Fruit fly (Drosophila melanogaster) whole organism, prepupa: ENCODE measurements around the gene Cyp4d20.

Experiments used
- Blimp-1 ChIP-seq: fragments of 200-800 bp; sonication (Bioruptor generic); optimal IDR thresholded peaks from 3 replicates; lab custom pipeline; 2017; ENCODE audit warnings: missing biosample characterization, missing genetic modification characterization, mild to moderate bottlenecking, moderate library complexity, missing genetic modification reagents
- CG10631 ChIP-seq: fragments of 200-800 bp; sonication (Bioruptor generic); optimal IDR thresholded peaks from 2 replicates; lab custom pipeline; 2016; ENCODE audit warnings: missing biosample characterization, missing genetic modification characterization
- CG11902 ChIP-seq: fragments of 200-800 bp; sonication (Bioruptor generic); optimal IDR thresholded peaks from 3 replicates; lab custom pipeline; 2016; ENCODE audit warnings: missing biosample characterization, missing genetic modification characterization
- CG15336 ChIP-seq: fragments of 200-800 bp; sonication (Bioruptor generic); IDR thresholded peaks from 2 replicates; pipeline ENCODE4 v1.3.6; 2022; ENCODE audit warnings: missing biosample characterization, missing genetic modification characterization
- CG1621 ChIP-seq: fragments of 200-800 bp; sonication (Bioruptor generic); optimal IDR thresholded peaks from 3 replicates; lab custom pipeline; 2018; ENCODE audit warnings: missing biosample characterization, mild to moderate bottlenecking, missing genetic modification characterization
- CG3032 ChIP-seq: fragments of 200-800 bp; optimal IDR thresholded peaks from 2 replicates; lab custom pipeline; 2019; ENCODE audit warnings: missing biosample characterization, mild to moderate bottlenecking, missing genetic modification characterization, moderate library complexity
- CG32006 ChIP-seq: fragments of 200-800 bp; sonication (Bioruptor generic); optimal IDR thresholded peaks from 3 replicates; lab custom pipeline; 2017; ENCODE audit warnings: missing biosample characterization, mild to moderate bottlenecking, missing genetic modification characterization
- CG3919 ChIP-seq: fragments of 200-800 bp; sonication (Bioruptor generic); optimal IDR thresholded peaks from 3 replicates; lab custom pipeline; 2016; ENCODE audit warnings: missing biosample characterization, missing genetic modification characterization
- CG6276 ChIP-seq: fragments of 200-800 bp; sonication (Bioruptor generic); optimal IDR thresholded peaks from 2 replicates; lab custom pipeline; 2017; ENCODE audit warnings: missing biosample characterization, mild to moderate bottlenecking, missing genetic modification characterization
- CG6792 ChIP-seq: fragments of 200-800 bp; sonication (Bioruptor generic); optimal IDR thresholded peaks from 3 replicates; lab custom pipeline; 2016; ENCODE audit warnings: missing biosample characterization, missing genetic modification characterization
- CG6854 ChIP-seq: fragments of 200-800 bp; sonication (Bioruptor generic); optimal IDR thresholded peaks from 2 replicates; lab custom pipeline; 2017; ENCODE audit warnings: missing biosample characterization, mild to moderate bottlenecking, missing genetic modification characterization
- CG7368 ChIP-seq: fragments of 200-800 bp; sonication (Bioruptor generic); optimal IDR thresholded peaks from 3 replicates; lab custom pipeline; 2016; ENCODE audit warnings: missing biosample characterization, missing genetic modification characterization
- CG8319 ChIP-seq: fragments of 200-800 bp; sonication (Bioruptor generic); optimal IDR thresholded peaks from 3 replicates; lab custom pipeline; 2016; ENCODE audit warnings: missing biosample characterization, missing genetic modification characterization
- CG8632 ChIP-seq: fragments of 200-800 bp; sonication (Bioruptor generic); optimal IDR thresholded peaks from 3 replicates; lab custom pipeline; 2016; ENCODE audit warnings: missing biosample characterization, missing genetic modification characterization
- Eip75B ChIP-seq: fragments of 200-800 bp; sonication (Bioruptor generic); optimal IDR thresholded peaks from 3 replicates; lab custom pipeline; 2016; ENCODE audit warnings: missing biosample characterization, missing genetic modification characterization
- Ets21C ChIP-seq: fragments of 200-800 bp; sonication (Bioruptor generic); optimal IDR thresholded peaks from 3 replicates; lab custom pipeline; 2016; ENCODE audit warnings: missing biosample characterization, missing genetic modification characterization
- Hr38 ChIP-seq: sonication (Bioruptor generic); optimal IDR thresholded peaks from 2 replicates; lab custom pipeline; 2016; ENCODE audit warnings: missing biosample characterization, missing genetic modification characterization
- Hr39 ChIP-seq: fragments of 200-800 bp; sonication (Bioruptor generic); optimal IDR thresholded peaks from 2 replicates; lab custom pipeline; 2016; ENCODE audit warnings: missing biosample characterization, missing genetic modification characterization
- Hr4 ChIP-seq: fragments of 200-800 bp; sonication (Bioruptor generic); optimal IDR thresholded peaks from 3 replicates; lab custom pipeline; 2016; ENCODE audit warnings: missing biosample characterization, missing genetic modification characterization
- OdsH ChIP-seq: fragments of 200-800 bp; sonication (Bioruptor generic); optimal IDR thresholded peaks from 3 replicates; lab custom pipeline; 2016; ENCODE audit warnings: missing biosample characterization, missing genetic modification characterization
- Smox ChIP-seq: fragments of 200-800 bp; sonication (Bioruptor generic); optimal IDR thresholded peaks from 3 replicates; lab custom pipeline; 2016; ENCODE audit warnings: missing biosample characterization, missing genetic modification characterization
- Sox102F ChIP-seq: fragments of 200-800 bp; sonication (Bioruptor generic); optimal IDR thresholded peaks from 2 replicates; lab custom pipeline; 2016; ENCODE audit warnings: missing biosample characterization, mild to moderate bottlenecking, missing genetic modification characterization
- Sox14 ChIP-seq: fragments of 200-800 bp; sonication (Bioruptor generic); optimal IDR thresholded peaks from 3 replicates; lab custom pipeline; 2016; ENCODE audit warnings: missing biosample characterization, missing genetic modification characterization
- Sox15 ChIP-seq: fragments of 200-800 bp; sonication (Bioruptor generic); optimal IDR thresholded peaks from 3 replicates; lab custom pipeline; 2016; ENCODE audit warnings: missing biosample characterization, missing genetic modification characterization
- achi ChIP-seq: fragments of 200-800 bp; sonication (Bioruptor generic); optimal IDR thresholded peaks from 3 replicates; lab custom pipeline; 2016; ENCODE audit warnings: missing biosample characterization, missing genetic modification characterization
- acj6 ChIP-seq: fragments of 200-800 bp; sonication (Bioruptor generic); optimal IDR thresholded peaks from 3 replicates; lab custom pipeline; 2016; ENCODE audit warnings: missing biosample characterization, missing genetic modification characterization
- cyc ChIP-seq: fragments of 200-800 bp; sonication (Bioruptor generic); optimal IDR thresholded peaks from 3 replicates; lab custom pipeline; 2016; ENCODE audit warnings: missing biosample characterization, missing genetic modification characterization
- dac ChIP-seq: fragments of 200-800 bp; sonication (Bioruptor generic); optimal IDR thresholded peaks from 2 replicates; lab custom pipeline; 2017; ENCODE audit warnings: missing biosample characterization, mild to moderate bottlenecking, missing genetic modification characterization
- dsx ChIP-seq: fragments of 200-800 bp; optimal IDR thresholded peaks from 3 replicates; lab custom pipeline; 2019; ENCODE audit warnings: missing biosample characterization, mild to moderate bottlenecking, missing genetic modification characterization, moderate library complexity; ENCODE audit not compliant: poor library complexity, severe bottlenecking
- eg ChIP-seq: fragments of 200-800 bp; sonication (Bioruptor generic); IDR thresholded peaks from 3 replicates; pipeline ENCODE4 v1.3.6; 2022; ENCODE audit warnings: missing biosample characterization, missing genetic modification characterization
- esn ChIP-seq: fragments of 200-800 bp; sonication (Bioruptor generic); optimal IDR thresholded peaks from 2 replicates; lab custom pipeline; 2016; ENCODE audit warnings: missing biosample characterization, mild to moderate bottlenecking, missing genetic modification characterization, moderate library complexity
- fd59A ChIP-seq: fragments of 200-800 bp; sonication (Bioruptor generic); optimal IDR thresholded peaks from 2 replicates; lab custom pipeline; 2017; ENCODE audit warnings: missing biosample characterization, mild to moderate bottlenecking, missing genetic modification characterization, missing genetic modification reagents
- fkh ChIP-seq: fragments of 200-800 bp; sonication (Bioruptor generic); optimal IDR thresholded peaks from 3 replicates; lab custom pipeline; 2017; ENCODE audit warnings: missing biosample characterization, mild to moderate bottlenecking, missing genetic modification characterization, moderate library complexity
- lz ChIP-seq: fragments of 200-800 bp; sonication (Bioruptor generic); optimal IDR thresholded peaks from 3 replicates; lab custom pipeline; 2016; ENCODE audit warnings: missing biosample characterization, missing genetic modification characterization
- net ChIP-seq: fragments of 200-800 bp; sonication (Bioruptor generic); optimal IDR thresholded peaks from 3 replicates; lab custom pipeline; 2016; ENCODE audit warnings: missing biosample characterization, missing genetic modification characterization
- pdm3 ChIP-seq: fragments of 200-800 bp; sonication (Bioruptor generic); optimal IDR thresholded peaks from 3 replicates; lab custom pipeline; 2016; ENCODE audit warnings: missing biosample characterization, missing genetic modification characterization
- spab ChIP-seq: fragments of 200-800 bp; sonication (Bioruptor generic); optimal IDR thresholded peaks from 2 replicates; lab custom pipeline; 2017; ENCODE audit warnings: missing biosample characterization, mild to moderate bottlenecking, missing genetic modification characterization, missing genetic modification reagents
- ss ChIP-seq, 2 experiments: fragments of 200-800 bp; sonication (Bioruptor generic); optimal IDR thresholded peaks; 2 replicates in 1 of 2; 3 replicates in 1 of 2; lab custom pipeline; 2017 to 2018; ENCODE audit warnings: mild to moderate bottlenecking in 2 of 2, missing biosample characterization in 2 of 2, missing genetic modification characterization in 2 of 2, moderate library complexity in 1 of 2
- svp ChIP-seq: fragments of 200-800 bp; sonication (Bioruptor generic); peaks from one replicate; lab custom pipeline; 2016; ENCODE audit warnings: missing biosample characterization, missing genetic modification characterization
- topi ChIP-seq: fragments of 200-800 bp; sonication (Bioruptor generic); optimal IDR thresholded peaks from 3 replicates; lab custom pipeline; 2016; ENCODE audit warnings: missing biosample characterization, missing genetic modification characterization
- vri ChIP-seq: fragments of 200-800 bp; sonication (Bioruptor generic); optimal IDR thresholded peaks from 3 replicates; lab custom pipeline; 2016; ENCODE audit warnings: missing biosample characterization, mild to moderate bottlenecking, missing genetic modification characterization

The Cyp4d20 gene

DNA sequence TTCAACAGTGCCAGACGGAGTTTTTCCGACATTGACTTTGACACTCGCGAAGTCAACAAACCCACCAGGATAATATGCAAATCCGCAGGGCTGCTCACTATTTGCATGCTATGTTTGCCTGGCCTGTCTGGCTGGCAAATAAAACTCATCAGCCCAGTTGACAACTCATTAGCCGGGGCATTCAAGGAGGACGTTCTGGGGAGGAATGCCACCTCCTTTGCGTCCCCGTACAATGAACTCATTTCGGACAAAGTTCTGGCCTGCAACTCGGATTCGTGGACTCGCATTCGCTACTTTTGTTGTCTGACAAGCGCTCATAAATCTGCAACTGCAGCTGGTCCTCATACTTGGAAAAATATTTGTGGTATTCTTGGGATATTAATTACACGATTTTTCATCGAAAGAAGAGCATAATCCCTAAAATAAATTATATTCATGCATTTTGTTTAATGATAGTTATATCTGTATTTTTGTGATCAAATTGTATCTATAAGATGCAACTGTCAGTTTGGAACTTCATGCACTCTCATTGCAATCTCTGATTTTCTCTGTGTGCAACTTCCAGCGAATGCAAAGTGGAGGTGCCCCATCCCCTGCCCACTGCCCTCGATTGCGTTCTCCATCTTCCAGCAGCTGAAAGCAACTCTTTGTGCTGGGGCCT is 7.4 kb downstream of the Cyp4d20 start (continued):
- peak; percentile 53 for TF ChIP-seq Sox102F (GFP tag; lab: Kevin White, UChicago)
- peak; percentile 57 for TF ChIP-seq acj6
- peak; percentile 78 for TF ChIP-seq Sox14 (GFP tag; lab: Kevin White, UChicago)
- TF ChIP-seq Hr4 (GFP tag; lab: Kevin White, UChicago): peak; percentile 49
- TF ChIP-seq fd59A (GFP tag; lab: Kevin White, UChicago): peak; percentile 56
- TF ChIP-seq cyc (GFP tag; lab: Kevin White, UChicago): peak; percentile 39
- no peak for TF ChIP-seq Blimp-1
- peak; percentile 75 for TF ChIP-seq Eip75B (GFP tag; lab: Kevin White, UChicago)
- no peak for TF ChIP-seq CG6854 (GFP tag; lab: Kevin White, UChicago)
- peak; percentile 56 for TF ChIP-seq OdsH (GFP tag; lab: Kevin White, UChicago)
- peak; percentile 72 for TF ChIP-seq svp (GFP tag; lab: Kevin White, UChicago)
- peak; percentile 10 for TF ChIP-seq Sox15 (GFP tag; lab: Kevin White, UChicago)
- peak; percentile 57 for TF ChIP-seq CG32006 (GFP tag; lab: Kevin White, UChicago)
- peak; percentile 75 for TF ChIP-seq CG10631 (GFP tag; lab: Kevin White, UChicago)
- peak; percentile 69 for TF ChIP-seq achi (GFP tag; lab: Kevin White, UChicago)
- peak; percentile 32 for TF ChIP-seq Hr39 (GFP tag; lab: Kevin White, UChicago)
- TF ChIP-seq lz (GFP tag; lab: Kevin White, UChicago): peak; percentile 34
- peak; percentile 12 for TF ChIP-seq vri (GFP tag; lab: Kevin White, UChicago)
- TF ChIP-seq CG3919 (GFP tag; lab: Kevin White, UChicago): peak; percentile 75
- peak; percentile 56 for TF ChIP-seq net
- TF ChIP-seq esn (GFP tag; lab: Kevin White, UChicago): peak; percentile 66
- TF ChIP-seq CG11902 (GFP tag; lab: Kevin White, UChicago): no peak
- TF ChIP-seq ss (GFP tag; optimal IDR thresholded peaks at IDR 0.05; lab: Kevin White, UChicago): peak; percentile 61 to 76

DNA sequence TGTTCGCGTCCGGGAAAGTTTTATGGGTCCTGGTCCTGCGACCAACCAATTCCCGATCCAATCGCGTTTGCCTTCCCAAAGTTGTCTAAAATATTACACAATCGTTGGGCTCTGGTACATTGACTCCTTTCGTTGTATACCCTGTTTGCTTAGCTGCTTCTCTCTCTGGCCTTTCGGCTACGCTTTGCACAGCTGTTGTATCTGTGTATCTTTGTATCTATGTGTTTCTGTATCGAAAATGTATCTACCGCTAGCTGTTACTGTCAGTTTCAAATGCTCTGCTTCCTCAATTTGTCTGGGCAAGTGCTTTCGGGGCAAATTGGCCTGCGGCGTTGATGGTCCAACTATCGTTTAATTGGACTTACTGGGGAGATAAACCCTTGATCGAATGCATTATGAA is 8.6 kb downstream of the Cyp4d20 start:
- TF ChIP-seq fkh (GFP tag; lab: Kevin White, UChicago): peak; percentile 74
- peak; percentile 41 for TF ChIP-seq vri (GFP tag; lab: Kevin White, UChicago)
- no peak for TF ChIP-seq cyc (GFP tag; lab: Kevin White, UChicago)
- TF ChIP-seq, all 60 proteins: peak for 2

DNA sequence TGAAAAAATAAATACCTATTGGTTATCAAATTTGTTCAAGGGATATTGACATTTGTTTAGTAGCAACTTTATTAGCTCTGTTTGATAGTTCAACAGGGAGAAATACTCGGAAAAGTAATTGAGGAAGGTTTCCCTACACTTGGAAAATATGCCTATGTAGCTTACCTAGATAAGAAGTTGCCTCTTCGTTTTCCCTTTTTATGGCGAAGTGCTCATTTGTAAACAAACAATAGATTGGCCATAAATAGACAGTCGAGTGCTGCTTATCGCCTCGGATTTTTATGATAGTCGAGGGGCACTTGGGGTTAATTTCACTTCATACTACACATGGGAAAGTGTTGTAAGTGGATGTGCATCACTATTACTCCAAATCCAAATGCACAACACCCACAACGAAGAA is 9.7 kb downstream of the Cyp4d20 start:
- TF ChIP-seq CG32006 (GFP tag; lab: Kevin White, UChicago): peak; percentile 2
- peak; percentile 71 for TF ChIP-seq fkh (GFP tag; lab: Kevin White, UChicago)
- TF ChIP-seq cyc (GFP tag; lab: Kevin White, UChicago): no peak
- TF ChIP-seq svp (GFP tag; lab: Kevin White, UChicago): no peak
- TF ChIP-seq CG6276 (GFP tag; lab: Kevin White, UChicago): peak; percentile 25

dm6 chr3L:2467424-2467838 is 10.8 kb downstream of the Cyp4d20 start:
- TF ChIP-seq Hr39 (GFP tag; lab: Kevin White, UChicago) (peak; percentile 92), CG32006 (GFP tag; lab: Kevin White, UChicago) (peak; percentile 81), Hr38 (GFP tag; lab: Kevin White, UChicago) (no peak), Ets21C (GFP tag; lab: Kevin White, UChicago) (peak; percentile 78), CG11902 (GFP tag; lab: Kevin White, UChicago) (peak; percentile 72), dsx (GFP tag; lab: Kevin White, UChicago) (peak; percentile 75), Hr4 (GFP tag; lab: Kevin White, UChicago) (peak; percentile 81), Eip75B (GFP tag; lab: Kevin White, UChicago) (peak; percentile 80), dac (GFP tag; lab: Kevin White, UChicago) (peak; percentile 15), fkh (GFP tag; lab: Kevin White, UChicago) (no peak), CG15336 (GFP tag; lab: Robert Waterston, UW) (peak; percentile 80), lz (GFP tag; lab: Kevin White, UChicago) (peak; percentile 86), CG1621 (tag; lab: Kevin White, UChicago) (peak; percentile 46), topi (GFP tag; lab: Kevin White, UChicago) (peak; percentile 95), net (peak; percentile 87), CG8632 (GFP tag; lab: Kevin White, UChicago) (peak; percentile 80), CG8319 (peak; percentile 62), CG6854 (GFP tag; lab: Kevin White, UChicago) (peak; percentile 80), pdm3 (GFP tag; lab: Kevin White, UChicago) (peak; percentile 83), Smox (GFP tag; lab: Kevin White, UChicago) (peak; percentile 90), CG7368 (GFP tag; lab: Kevin White, UChicago) (peak; percentile 74), eg (GFP tag; lab: Robert Waterston, UW) (peak; percentile 80), svp (GFP tag; lab: Kevin White, UChicago) (peak; percentile 97), Sox15 (GFP tag; lab: Kevin White, UChicago) (peak; percentile 74), CG3032 (peak; percentile 75), OdsH (GFP tag; lab: Kevin White, UChicago) (peak; percentile 82), spab (GFP tag; lab: Kevin White, UChicago) (peak; percentile 77), CG6792 (GFP tag; lab: Kevin White, UChicago) (peak; percentile 78)
